Worm (Caenorhabditis elegans): ENCODE results near the gene mig-32.

The mig-32 gene

DNA sequence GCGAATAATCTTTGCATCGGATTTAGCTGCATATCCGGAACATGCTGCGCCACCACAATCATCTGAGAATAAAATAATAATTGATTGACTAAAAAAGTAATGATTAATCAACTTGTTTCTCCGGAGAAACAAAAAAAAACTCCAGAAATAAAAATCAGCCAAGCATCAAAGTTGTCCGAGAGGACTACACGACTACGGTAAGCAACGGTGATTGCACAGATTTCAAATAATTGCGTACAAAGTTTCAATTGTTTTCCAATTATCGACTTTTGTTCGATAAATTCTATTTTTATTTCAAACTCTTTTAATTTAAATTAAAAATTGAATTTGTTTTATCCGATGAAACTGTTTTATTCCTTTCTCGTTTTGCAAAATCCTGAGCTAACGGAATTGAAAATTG, 1.4 kb upstream of the mig-32 start, which contains the start of gene cpsf-4:
cpsf-4 (minus strand) TSS at position 62 of the 400 bp plus-strand sequence.
- TF ChIP-seq ceh-90 (tag; optimal IDR thresholded peaks at IDR 0.05) (no peak), unc-62 (GFP tag; optimal IDR thresholded peaks at IDR 0.05) (no peak), xbp-1 (tag; optimal IDR thresholded peaks at IDR 0.05) (no peak), efl-1 (optimal IDR thresholded peaks at IDR 0.05) (peak in 1 of 2 experiments; percentile 6), efl-1 (GFP tag; optimal IDR thresholded peaks at IDR 0.05 in 1 of 2) (no peak), Y116A8C.19 (tag; optimal IDR thresholded peaks at IDR 0.05; ENCODE audit: borderline replicate concordance) (no peak), lsy-2 (tag; optimal IDR thresholded peaks at IDR 0.05) (peak; percentile 21 to 77), nhr-90 (tag; optimal IDR thresholded peaks at IDR 0.05; ENCODE audit: poor library complexity) (no peak), pqm-1 (tag; optimal IDR thresholded peaks at IDR 0.05) (no peak), snu-23 (GFP tag; optimal IDR thresholded peaks at IDR 0.05) (no peak), F16B12.6 (tag; optimal IDR thresholded peaks at IDR 0.05) (no peak), nhr-20 (tag; optimal IDR thresholded peaks at IDR 0.05) (no peak), unc-98 (GFP tag; IDR thresholded peaks at IDR 0.05) (no peak), irx-1 (tag; optimal IDR thresholded peaks at IDR 0.05) (no peak), nhr-76 (tag; optimal IDR thresholded peaks at IDR 0.05) (no peak), elt-3 (tag; optimal IDR thresholded peaks at IDR 0.05) (no peak)

DNA sequence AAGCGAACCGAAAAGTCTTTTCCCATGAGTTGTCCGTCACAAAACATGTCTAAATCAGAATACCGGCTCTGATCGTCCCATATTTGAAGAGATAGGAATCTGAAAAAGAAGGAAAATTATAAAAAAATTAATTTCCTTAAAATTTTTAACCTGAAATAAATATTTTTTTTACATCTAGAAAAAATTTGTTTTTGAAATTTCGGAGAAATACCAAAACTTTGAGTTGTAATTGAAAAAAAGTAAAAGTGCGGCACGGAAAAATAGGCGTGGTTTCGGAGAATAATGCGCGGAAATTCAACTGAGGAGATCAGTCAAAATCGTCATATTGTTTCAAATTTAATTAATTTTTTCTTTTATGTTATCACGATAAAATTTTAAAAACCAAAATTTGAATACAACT, 2.5 kb downstream of the mig-32 start, which contains the start of gene F11A10.6:
F11A10.6 (minus strand) TSS at position 101 of the 400 bp plus-strand sequence.
- TF ChIP-seq fos-1 (tag; optimal IDR thresholded peaks at IDR 0.05) (no peak), ets-5 (GFP tag; IDR thresholded peaks at IDR 0.05) (no peak), unc-98 (GFP tag; IDR thresholded peaks at IDR 0.05) (no peak), tbx-2 (tag; optimal IDR thresholded peaks at IDR 0.05) (no peak), blmp-1 (tag; optimal IDR thresholded peaks at IDR 0.05) (peak; percentile 27), lir-3 (tag; optimal IDR thresholded peaks at IDR 0.05; ENCODE audit: poor library complexity) (no peak)

- TF ChIP-seq rnt-1 (tag; optimal IDR thresholded peaks at IDR 0.05) (peak; percentile 42), lin-35 (GFP tag; optimal IDR thresholded peaks at IDR 0.05) (peak; percentile 49 to 70), snu-23 (GFP tag; optimal IDR thresholded peaks at IDR 0.05) (peak; percentile 34), dpl-1 (GFP tag; optimal IDR thresholded peaks at IDR 0.05) (peak in 1 of 3 experiments; percentile 55), ztf-11 (tag; optimal IDR thresholded peaks at IDR 0.05) (no peak), ztf-4 (tag; optimal IDR thresholded peaks at IDR 0.05) (no peak), grh-1 (GFP tag; IDR thresholded peaks at IDR 0.05) (no peak), fkh-4 (tag; optimal IDR thresholded peaks at IDR 0.05; ENCODE audit: borderline replicate concordance) (no peak), blmp-1 (tag; optimal IDR thresholded peaks at IDR 0.05) (peak; percentile 96), pax-3 (tag; optimal IDR thresholded peaks at IDR 0.05) (no peak), lin-15B (tag; optimal IDR thresholded peaks at IDR 0.05) (peak; percentile 70), snpc-4 (tag; optimal IDR thresholded peaks at IDR 0.05) (no peak), mep-1 (tag; optimal IDR thresholded peaks at IDR 0.05) (peak; percentile 69), lsy-2 (tag; optimal IDR thresholded peaks at IDR 0.05) (peak; percentile 19 to 71), nhr-20 (tag; optimal IDR thresholded peaks at IDR 0.05) (peak; percentile 16), ceh-82 (tag; optimal IDR thresholded peaks at IDR 0.05) (peak in 1 of 3 experiments; percentile 36), C16A3.4 (tag; optimal IDR thresholded peaks at IDR 0.05) (peak; percentile 27), nhr-76 (tag; optimal IDR thresholded peaks at IDR 0.05) (no peak), ceh-90 (tag; optimal IDR thresholded peaks at IDR 0.05) (no peak), efl-1 (optimal IDR thresholded peaks at IDR 0.05) (peak; percentile 43 to 61), efl-1 (GFP tag; optimal IDR thresholded peaks at IDR 0.05 in 1 of 2) (peak; percentile 42 to 84), fos-1 (tag; optimal IDR thresholded peaks at IDR 0.05) (peak; percentile 7), nhr-47 (tag; optimal IDR thresholded peaks at IDR 0.05) (peak; percentile 21), aly-2 (tag; optimal IDR thresholded peaks at IDR 0.05) (peak; percentile 43), nhr-71 (tag; optimal IDR thresholded peaks at IDR 0.05) (peak; percentile 43)
These were observed 3.1 kb downstream of the mig-32 start for ce11 chrIV:12088898-12089297.

DNA sequence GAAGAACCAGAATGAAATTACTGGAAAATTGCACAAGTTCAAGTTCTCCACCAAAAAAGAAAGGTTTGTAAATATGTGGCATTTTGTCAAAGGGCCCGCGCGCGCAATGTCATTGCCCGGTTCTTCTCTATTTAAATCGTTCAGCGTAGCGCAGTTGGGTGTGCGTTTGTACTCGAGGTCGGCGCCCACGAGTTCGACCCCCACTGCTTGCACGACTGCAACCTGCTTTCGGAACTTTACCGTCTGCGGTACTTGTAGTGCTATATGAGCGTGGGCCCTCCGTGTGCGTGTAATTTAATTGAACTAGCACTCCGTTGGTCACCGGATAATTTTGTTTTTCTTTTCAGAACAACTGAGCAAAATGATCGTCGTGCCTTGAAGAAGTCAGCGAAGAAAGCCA, 5.5 kb downstream of the mig-32 start:
- TF ChIP-seq fkh-8 (tag; optimal IDR thresholded peaks at IDR 0.05) (no peak), lin-15B (tag; optimal IDR thresholded peaks at IDR 0.05) (peak; percentile 32), dsc-1 (tag; optimal IDR thresholded peaks at IDR 0.05) (peak; percentile 65), mep-1 (tag; optimal IDR thresholded peaks at IDR 0.05) (peak; percentile 67), nhr-90 (tag; optimal IDR thresholded peaks at IDR 0.05; ENCODE audit: poor library complexity) (peak; percentile 85), unc-62 (GFP tag; optimal IDR thresholded peaks at IDR 0.05) (no peak), hlh-17 (GFP tag; optimal IDR thresholded peaks at IDR 0.05; ENCODE audit: borderline replicate concordance) (no peak), unc-86 (tag; optimal IDR thresholded peaks at IDR 0.05) (peak; percentile 28), elt-2 (tag; optimal IDR thresholded peaks at IDR 0.05) (peak; percentile 13), ets-5 (GFP tag; IDR thresholded peaks at IDR 0.05) (no peak), ztf-4 (tag; optimal IDR thresholded peaks at IDR 0.05) (peak; percentile 62), efl-3 (GFP tag; optimal IDR thresholded peaks at IDR 0.05) (no peak), dpl-1 (GFP tag; optimal IDR thresholded peaks at IDR 0.05) (peak; percentile 41 to 51 (median 42)), C34B4.2 (tag; optimal IDR thresholded peaks at IDR 0.05) (no peak), nhr-20 (tag; optimal IDR thresholded peaks at IDR 0.05) (peak; percentile 78), unc-130 (tag; optimal IDR thresholded peaks at IDR 0.05) (peak; percentile 42), C16A3.4 (tag; optimal IDR thresholded peaks at IDR 0.05) (peak; percentile 73), lin-35 (GFP tag; optimal IDR thresholded peaks at IDR 0.05) (peak; percentile 53 to 83)
